Worm (Caenorhabditis elegans): Measurements from ENCODE around the gene F59C12.3.

DNA sequence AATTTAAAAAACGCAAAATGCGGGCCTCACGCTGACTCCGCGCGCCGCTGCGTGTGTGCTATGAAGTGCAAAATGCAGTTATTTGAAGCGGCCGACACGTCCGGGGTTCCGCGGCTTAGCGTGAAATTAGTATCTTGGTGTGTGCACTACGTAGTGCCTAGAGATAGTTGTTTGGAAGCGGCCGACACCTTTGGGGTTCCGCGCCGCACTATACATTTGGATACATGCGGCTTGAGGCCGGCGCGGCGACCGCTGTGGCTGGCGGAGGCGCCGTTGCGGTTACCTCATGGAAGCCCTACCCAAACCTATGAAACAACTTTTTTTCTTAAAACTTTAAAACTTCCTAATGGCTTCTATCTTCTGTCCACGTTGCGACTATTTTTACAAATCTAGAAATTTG lies 19.8 kb upstream of the F59C12.3 start:
- TF ChIP-seq nhr-237 (tag; optimal IDR thresholded peaks at IDR 0.05) (no peak), elt-3 (tag; optimal IDR thresholded peaks at IDR 0.05) (no peak), ceh-16 (tag; optimal IDR thresholded peaks at IDR 0.05) (no peak), nhr-11 (tag; optimal IDR thresholded peaks at IDR 0.05) (no peak), ztf-4 (tag; optimal IDR thresholded peaks at IDR 0.05) (no peak), pqm-1 (tag; optimal IDR thresholded peaks at IDR 0.05) (no peak), eor-1 (tag; optimal IDR thresholded peaks at IDR 0.05) (no peak)
